Fruit fly (Drosophila melanogaster) whole organism, adult: ENCODE results near the gene CG42655.

Source experiments
- CG11617 ChIP-seq: fragments of 200-800 bp; sonication (Bioruptor generic); optimal IDR thresholded peaks from 2 replicates; lab custom pipeline; 2017; ENCODE audit warnings: mild to moderate bottlenecking, missing biosample characterization, missing genetic modification reagents, missing genetic modification characterization
- CG12768 ChIP-seq: fragments of 200-800 bp; sonication (Bioruptor generic); optimal IDR thresholded peaks from 2 replicates; lab custom pipeline; 2017; ENCODE audit warnings: missing biosample characterization, missing genetic modification characterization, mild to moderate bottlenecking, moderate library complexity, missing genetic modification reagents
- CG14711 ChIP-seq: fragments of 200-800 bp; sonication (Bioruptor generic); optimal IDR thresholded peaks from 2 replicates; lab custom pipeline; 2018; ENCODE audit warnings: missing biosample characterization, mild to moderate bottlenecking, missing genetic modification characterization, moderate library complexity
- CG1620 ChIP-seq: fragments of 200-800 bp; sonication (Bioruptor generic); optimal IDR thresholded peaks from 2 replicates; lab custom pipeline; 2016; ENCODE audit warnings: missing biosample characterization, missing genetic modification characterization
- CG5204 ChIP-seq: fragments of 200-800 bp; sonication (Bioruptor generic); optimal IDR thresholded peaks from 2 replicates; lab custom pipeline; 2016; ENCODE audit warnings: missing biosample characterization, missing genetic modification characterization
- CG7045 ChIP-seq: fragments of 200-800 bp; sonication (Bioruptor generic); optimal IDR thresholded peaks from 2 replicates; lab custom pipeline; 2017; ENCODE audit warnings: missing biosample characterization, mild to moderate bottlenecking, missing genetic modification characterization
- CG7101 ChIP-seq: fragments of 200-800 bp; sonication (Bioruptor generic); optimal IDR thresholded peaks from 2 replicates; lab custom pipeline; 2018; ENCODE audit warnings: missing biosample characterization, mild to moderate bottlenecking, missing genetic modification characterization, moderate library complexity
- Crg-1 ChIP-seq: fragments of 200-800 bp; sonication (Bioruptor generic); optimal IDR thresholded peaks from 2 replicates; lab custom pipeline; 2016; ENCODE audit warnings: missing biosample characterization, missing genetic modification characterization
- bab1 ChIP-seq: fragments of 200-800 bp; sonication (Bioruptor generic); optimal IDR thresholded peaks from 3 replicates; lab custom pipeline; 2019; ENCODE audit warnings: missing biosample characterization, mild to moderate bottlenecking, missing genetic modification characterization, moderate library complexity
- cnc ChIP-seq, 2 experiments: fragments of >200 bp; optimal IDR thresholded peaks; 2 replicates each; lab custom pipeline; 2017
- kay ChIP-seq: fragments of 200-800 bp; sonication (Bioruptor generic); peaks from one replicate; lab custom pipeline; 2016; ENCODE audit warnings: missing biosample characterization, missing genetic modification characterization, borderline replicate concordance
- pad ChIP-seq: fragments of 200-800 bp; sonication (Bioruptor generic); optimal IDR thresholded peaks from 3 replicates; lab custom pipeline; 2017; ENCODE audit warnings: missing biosample characterization, missing genetic modification characterization, mild to moderate bottlenecking, moderate library complexity, missing genetic modification reagents
- tj ChIP-seq: fragments of 200-800 bp; sonication (Bioruptor generic); optimal IDR thresholded peaks from 3 replicates; lab custom pipeline; 2017; ENCODE audit warnings: missing biosample characterization, mild to moderate bottlenecking, missing genetic modification characterization, moderate library complexity
- toe ChIP-seq: fragments of 200-800 bp; sonication (Bioruptor generic); optimal IDR thresholded peaks from 2 replicates; lab custom pipeline; 2016; ENCODE audit warnings: missing biosample characterization, missing genetic modification characterization

DNA sequence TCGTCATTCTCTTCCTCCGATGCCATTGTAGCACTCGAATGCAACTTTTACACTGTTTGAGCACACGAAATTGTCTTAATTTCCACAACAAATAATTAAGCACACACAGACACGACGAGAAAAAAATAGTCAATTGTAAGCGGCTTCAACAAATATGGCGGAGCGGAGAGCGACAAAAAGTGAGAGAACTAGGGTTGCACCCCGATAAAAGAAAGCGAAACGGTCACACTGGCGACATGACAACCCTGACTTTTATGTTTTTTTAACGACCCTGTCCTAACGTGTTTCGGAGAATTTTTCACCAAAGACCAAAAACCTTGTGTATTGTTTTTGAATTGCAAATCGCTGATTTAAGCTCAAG, 43.5 kb downstream of the CG42655 start, which contains the start of the genes Mi-2 and Prp3:
- TF ChIP-seq Crg-1 (GFP tag; lab: Kevin White, UChicago) (no peak), CG1620 (GFP tag; lab: Kevin White, UChicago) (no peak), CG11617 (GFP tag; lab: Kevin White, UChicago) (peak; percentile 62), CG7045 (GFP tag; lab: Kevin White, UChicago) (no peak), cnc (optimal IDR thresholded peaks at IDR 0.05; lab: Kevin White, UChicago) (no peak), CG14711 (tag; lab: Kevin White, UChicago) (peak; percentile 81), CG7101 (peak; percentile 51), tj (GFP tag; lab: Kevin White, UChicago) (no peak), pad (GFP tag; lab: Kevin White, UChicago) (peak; percentile 47), toe (GFP tag; lab: Kevin White, UChicago) (no peak), CG12768 (GFP tag; lab: Kevin White, UChicago) (no peak), CG5204 (no peak), bab1 (peak; percentile 51), kay (GFP tag; lab: Kevin White, UChicago) (no peak)
